Worm (Caenorhabditis elegans): Measurements from ENCODE around the gene scl-17.
A peak's percentile ranks its signal among the peaks of the same experiment; 100 is the strongest.
"Not testable (repeated sequence)": the region's sequence is repeated elsewhere in the genome, so short reads cannot be mapped to it uniquely, and the experiment has no call there.

scl-17 gene

DNA sequence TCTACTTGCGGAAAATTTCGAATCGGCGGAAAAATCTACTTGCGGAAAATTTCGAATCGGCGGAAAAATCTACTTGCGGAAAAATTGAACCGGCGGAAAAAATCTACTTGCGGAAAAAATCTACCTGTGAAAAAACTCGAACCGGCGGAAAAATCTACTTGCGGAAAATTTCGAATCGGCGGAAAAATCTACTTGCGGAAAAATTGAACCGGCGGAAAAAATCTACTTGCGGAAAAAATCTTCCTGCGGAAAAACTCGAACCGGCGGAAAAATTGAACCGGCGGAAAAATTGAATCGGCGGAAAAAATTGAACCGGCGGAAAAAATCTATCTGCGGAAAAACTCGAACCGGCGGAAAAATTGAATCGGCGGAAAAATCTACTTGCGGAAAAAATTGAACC, 12.8 kb downstream of the scl-17 start:
- peak; percentile 69; the same call in 1 of the 2 replicates for TF ChIP-seq mab-9 (GFP tag; IDR thresholded peaks at IDR 0.05)
- TF ChIP-seq ceh-88 (GFP tag; IDR thresholded peaks at IDR 0.05), result peak; percentile 9; the same call in 1 of the 2 replicates
- peak; percentile 39; the same call in 1 of the 2 replicates for TF ChIP-seq grh-1 (GFP tag; IDR thresholded peaks at IDR 0.05)

DNA sequence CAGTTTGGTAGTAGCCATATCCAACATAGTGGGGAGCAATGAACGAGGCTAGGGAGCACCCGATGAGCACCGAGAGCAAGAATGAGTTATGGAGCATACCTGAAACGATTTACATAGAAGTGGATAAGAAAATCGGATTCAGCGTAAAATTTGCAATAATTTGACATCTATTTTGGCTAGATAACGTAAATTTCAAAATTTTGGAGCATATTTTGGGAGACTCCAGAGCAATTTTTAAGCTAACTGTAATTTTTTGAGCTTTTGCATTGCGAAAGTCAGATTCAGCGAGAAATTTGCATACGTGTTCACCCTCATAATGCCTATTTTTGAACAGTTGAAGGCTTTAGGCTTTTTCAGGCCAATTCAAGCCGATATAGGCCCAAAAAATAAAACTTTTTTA, 21.4 kb downstream of the scl-17 start, which contains the start of gene Y51H7C.13:
TSS of gene Y51H7C.13 (minus strand) at position 101 of the 400 bp plus-strand sequence.
- TF ChIP-seq alr-1 (tag; optimal IDR thresholded peaks at IDR 0.05; ENCODE audit: borderline replicate concordance), result no peak
- TF ChIP-seq nhr-11 (tag; optimal IDR thresholded peaks at IDR 0.05), result no peak
- TF ChIP-seq Y116A8C.19 (tag; optimal IDR thresholded peaks at IDR 0.05; ENCODE audit: borderline replicate concordance), result no peak
- TF ChIP-seq swsn-7 (tag; optimal IDR thresholded peaks at IDR 0.05), result no peak

ce11 chrII:1467711-1468110, 22.7 kb downstream of the scl-17 start, which contains the start of gene Y51H7C.1:
Gene Y51H7C.1 (plus strand): TSS chrII:1467727.
- not testable (repeated sequence) for TF ChIP-seq lir-3 (tag; optimal IDR thresholded peaks at IDR 0.05; ENCODE audit: poor library complexity); xbp-1 (tag; optimal IDR thresholded peaks at IDR 0.05); ceh-82 (tag; optimal IDR thresholded peaks at IDR 0.05)

- TF ChIP-seq dpl-1 (GFP tag; optimal IDR thresholded peaks at IDR 0.05) (no peak), jun-1 (tag; optimal IDR thresholded peaks at IDR 0.05) (no peak), hlh-17 (GFP tag; optimal IDR thresholded peaks at IDR 0.05; ENCODE audit: borderline replicate concordance) (no peak), ceh-8 (GFP tag; optimal IDR thresholded peaks at IDR 0.05) (no peak), unc-86 (tag; optimal IDR thresholded peaks at IDR 0.05) (no peak), skn-1 (tag; optimal IDR thresholded peaks at IDR 0.05) (no peak), mdl-1 (tag; optimal IDR thresholded peaks at IDR 0.05) (no peak), nhr-11 (tag; optimal IDR thresholded peaks at IDR 0.05) (no peak), nhr-90 (tag; optimal IDR thresholded peaks at IDR 0.05; ENCODE audit: poor library complexity) (no peak), tlp-1 (tag; optimal IDR thresholded peaks at IDR 0.05) (no peak), dsc-1 (tag; optimal IDR thresholded peaks at IDR 0.05) (no peak), irx-1 (tag; optimal IDR thresholded peaks at IDR 0.05) (no peak), lin-13 (GFP tag; optimal IDR thresholded peaks at IDR 0.05) (no peak), fkh-10 (GFP tag; optimal IDR thresholded peaks at IDR 0.05) (no peak), mef-2 (tag; optimal IDR thresholded peaks at IDR 0.05) (no peak)
These were observed 25.5 kb downstream of the scl-17 start, which contains the start of gene H17B01.2 for ce11 chrII:1470515-1470966. Gene H17B01.2 (plus strand): TSS chrII:1470565.

DNA sequence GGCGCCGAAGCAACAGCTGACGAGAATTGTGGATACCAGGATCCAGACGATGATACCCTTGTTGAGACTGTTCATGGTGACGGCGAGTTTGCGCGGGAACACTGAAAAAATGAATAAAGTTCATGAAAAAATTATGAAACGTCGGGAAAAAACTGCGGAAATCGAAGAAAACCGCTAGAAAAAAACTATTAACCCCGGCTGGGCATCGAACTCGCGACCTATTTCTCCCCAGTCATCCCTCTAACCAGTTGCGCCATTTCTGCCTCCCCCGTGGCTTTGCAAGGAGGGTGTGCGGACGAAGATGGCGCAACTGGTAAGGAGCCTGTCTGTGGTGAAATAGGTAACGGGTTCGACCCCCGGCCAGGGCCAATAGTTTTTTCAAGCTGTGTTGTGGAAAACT, 28.5 kb downstream of the scl-17 start, which contains the start of gene H17B01.5:
TSS of gene H17B01.5 (minus strand) at position 101 of the 400 bp plus-strand sequence.
- no peak for TF ChIP-seq dsc-1 (tag; optimal IDR thresholded peaks at IDR 0.05)
- TF ChIP-seq irx-1 (tag; optimal IDR thresholded peaks at IDR 0.05), result no peak
- no peak for TF ChIP-seq ceh-90 (tag; optimal IDR thresholded peaks at IDR 0.05)
- no peak for TF ChIP-seq nhr-90 (tag; optimal IDR thresholded peaks at IDR 0.05; ENCODE audit: poor library complexity)
- no peak for TF ChIP-seq unc-86 (tag; optimal IDR thresholded peaks at IDR 0.05)
- TF ChIP-seq ets-5 (GFP tag; IDR thresholded peaks at IDR 0.05), result no peak
- TF ChIP-seq efl-3 (GFP tag; optimal IDR thresholded peaks at IDR 0.05), result no peak
- no peak for TF ChIP-seq xbp-1 (tag; optimal IDR thresholded peaks at IDR 0.05)
- TF ChIP-seq aly-2 (tag; optimal IDR thresholded peaks at IDR 0.05), result no peak
- TF ChIP-seq ceh-88 (GFP tag; IDR thresholded peaks at IDR 0.05), result no peak
- TF ChIP-seq lin-13 (GFP tag; optimal IDR thresholded peaks at IDR 0.05), result no peak
- no peak for TF ChIP-seq ceh-8 (GFP tag; optimal IDR thresholded peaks at IDR 0.05)
- TF ChIP-seq nhr-71 (tag; optimal IDR thresholded peaks at IDR 0.05), result no peak
- no peak for TF ChIP-seq skn-1 (tag; optimal IDR thresholded peaks at IDR 0.05)
- TF ChIP-seq pag-3 (tag; optimal IDR thresholded peaks at IDR 0.05; ENCODE audit: borderline replicate concordance, insufficient read depth), result no peak

DNA sequence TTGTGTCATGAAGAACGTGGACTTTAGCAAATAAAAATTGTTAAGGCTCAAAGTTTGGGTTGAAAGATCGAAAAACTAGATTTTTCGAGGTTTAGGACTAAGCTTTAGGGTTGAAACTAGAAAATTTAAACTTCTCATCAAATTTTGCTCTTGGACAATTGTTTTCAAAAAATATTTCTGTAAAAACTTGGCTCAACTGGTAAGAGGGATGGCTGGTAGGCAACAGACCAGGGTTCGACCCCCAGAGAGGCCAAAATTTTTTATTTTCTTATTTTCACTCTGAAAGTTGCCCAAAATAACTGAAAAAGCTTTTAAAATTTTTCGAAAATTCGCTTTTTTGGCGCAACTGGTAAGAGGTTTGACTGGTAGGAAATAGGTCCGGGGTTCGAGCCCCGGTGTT, 29.8 kb downstream of the scl-17 start:
- no peak for TF ChIP-seq lin-15B (tag; optimal IDR thresholded peaks at IDR 0.05)
- no peak for TF ChIP-seq efl-1 (optimal IDR thresholded peaks at IDR 0.05)
- TF ChIP-seq efl-1 (GFP tag; optimal IDR thresholded peaks at IDR 0.05 in 1 of 2), result peak in 1 of 2 experiments; percentile 4
